Fruit fly (Drosophila melanogaster) S2 (cell line): ENCODE measurements around the gene CG32523.

Experiments used
- CG8478 ChIP-seq: fragments of >200 bp; optimal IDR thresholded peaks from 2 replicates; lab custom pipeline; 2018
- CTCF ChIP-seq, 2 experiments: fragments of >200 bp; optimal IDR thresholded peaks; 2 replicates each; lab custom pipeline; 2018

DNA sequence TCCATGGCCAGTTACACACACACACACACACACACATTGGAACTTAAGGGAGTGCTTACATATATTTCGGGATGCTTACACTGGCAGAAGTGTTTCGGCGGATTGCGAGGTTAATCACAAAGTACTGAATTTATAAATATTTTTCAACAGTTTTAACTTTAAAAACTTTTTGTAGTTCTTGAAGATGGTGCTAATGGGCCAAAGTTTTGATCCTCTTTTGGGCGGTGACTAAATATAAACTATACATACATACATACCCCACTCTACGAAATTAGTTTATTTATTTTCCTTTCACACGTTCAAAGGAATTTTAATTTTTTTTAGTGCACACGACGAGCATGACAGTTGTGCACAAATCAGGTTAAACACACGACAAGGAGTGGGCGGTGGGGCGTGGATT lies 8.7 kb downstream of the CG32523 start:
- TF ChIP-seq CG8478, result no peak
- no peak for TF ChIP-seq CTCF (optimal IDR thresholded peaks at IDR 0.05; lab: Kevin White, UChicago)
